Fruit fly (Drosophila melanogaster) whole organism, prepupa: ENCODE measurements around the gene kibra.
A peak's percentile ranks its signal among the peaks of the same experiment; 100 is the strongest.

Experiments used
- Blimp-1 ChIP-seq: fragments of 200-800 bp; sonication (Bioruptor generic); optimal IDR thresholded peaks from 3 replicates; lab custom pipeline; 2017; ENCODE audit warnings: missing biosample characterization, missing genetic modification characterization, mild to moderate bottlenecking, moderate library complexity, missing genetic modification reagents
- CG10631 ChIP-seq: fragments of 200-800 bp; sonication (Bioruptor generic); optimal IDR thresholded peaks from 2 replicates; lab custom pipeline; 2016; ENCODE audit warnings: missing biosample characterization, missing genetic modification characterization
- CG16779 ChIP-seq: fragments of 200-800 bp; sonication (Bioruptor generic); optimal IDR thresholded peaks from 3 replicates; lab custom pipeline; 2017; ENCODE audit warnings: missing biosample characterization, mild to moderate bottlenecking, missing genetic modification characterization
- Ets96B ChIP-seq: fragments of 200-800 bp; optimal IDR thresholded peaks from 2 replicates; lab custom pipeline; 2019; ENCODE audit warnings: missing biosample characterization, mild to moderate bottlenecking, missing genetic modification characterization, moderate library complexity
- Lpt ChIP-seq: fragments of 200-800 bp; sonication (Bioruptor generic); optimal IDR thresholded peaks from 3 replicates; lab custom pipeline; 2016; ENCODE audit warnings: missing biosample characterization, missing genetic modification characterization
- Sox102F ChIP-seq: fragments of 200-800 bp; sonication (Bioruptor generic); optimal IDR thresholded peaks from 2 replicates; lab custom pipeline; 2016; ENCODE audit warnings: missing biosample characterization, mild to moderate bottlenecking, missing genetic modification characterization
- esn ChIP-seq: fragments of 200-800 bp; sonication (Bioruptor generic); optimal IDR thresholded peaks from 2 replicates; lab custom pipeline; 2016; ENCODE audit warnings: missing biosample characterization, mild to moderate bottlenecking, missing genetic modification characterization, moderate library complexity
- net ChIP-seq: fragments of 200-800 bp; sonication (Bioruptor generic); optimal IDR thresholded peaks from 3 replicates; lab custom pipeline; 2016; ENCODE audit warnings: missing biosample characterization, missing genetic modification characterization
- ss ChIP-seq, 2 experiments: fragments of 200-800 bp; sonication (Bioruptor generic); optimal IDR thresholded peaks; 2 replicates in 1 of 2; 3 replicates in 1 of 2; lab custom pipeline; 2017 to 2018; ENCODE audit warnings: mild to moderate bottlenecking in 2 of 2, missing biosample characterization in 2 of 2, missing genetic modification characterization in 2 of 2, moderate library complexity in 1 of 2

dm6 chr3R:14719380-14719779 is 4.7 kb downstream of the kibra start:
- TF ChIP-seq Blimp-1 (GFP tag; lab: Kevin White, UChicago) (no peak), net (peak; percentile 82), ss (GFP tag; optimal IDR thresholded peaks at IDR 0.05; lab: Kevin White, UChicago) (peak; percentile 66 to 72), Ets96B (tag; lab: Kevin White, UChicago) (peak; percentile 78), Lpt (GFP tag; lab: Kevin White, UChicago) (peak; percentile 82), esn (GFP tag; lab: Kevin White, UChicago) (peak; percentile 24), Sox102F (GFP tag; lab: Kevin White, UChicago) (peak; percentile 37), CG10631 (GFP tag; lab: Kevin White, UChicago) (peak; percentile 72), CG16779 (tag; lab: Kevin White, UChicago) (peak; percentile 65)
